Fruit fly (Drosophila melanogaster) whole organism: Measurements from ENCODE around the gene CG31269.

ENCODE experiments used
- Dll ChIP-seq: fragments of >200 bp; optimal IDR thresholded peaks from 2 replicates; lab custom pipeline; 2017
- EcR ChIP-seq, 2 experiments: fragments of >200 bp; optimal IDR thresholded peaks; 2 replicates each; lab custom pipeline; 2017; ENCODE audit warnings: missing biosample characterization in 2 of 2, missing genetic modification characterization in 2 of 2, missing genetic modification reagents in 2 of 2
- pan ChIP-seq: fragments of >200 bp; optimal IDR thresholded peaks from 2 replicates; lab custom pipeline; 2017
- psq ChIP-seq: fragments of >200 bp; optimal IDR thresholded peaks from 2 replicates; lab custom pipeline; 2017
- usp ChIP-seq: fragments of >200 bp; optimal IDR thresholded peaks from 2 replicates; lab custom pipeline; 2017; ENCODE audit warnings: missing biosample characterization, missing genetic modification characterization, mixed read lengths

DNA sequence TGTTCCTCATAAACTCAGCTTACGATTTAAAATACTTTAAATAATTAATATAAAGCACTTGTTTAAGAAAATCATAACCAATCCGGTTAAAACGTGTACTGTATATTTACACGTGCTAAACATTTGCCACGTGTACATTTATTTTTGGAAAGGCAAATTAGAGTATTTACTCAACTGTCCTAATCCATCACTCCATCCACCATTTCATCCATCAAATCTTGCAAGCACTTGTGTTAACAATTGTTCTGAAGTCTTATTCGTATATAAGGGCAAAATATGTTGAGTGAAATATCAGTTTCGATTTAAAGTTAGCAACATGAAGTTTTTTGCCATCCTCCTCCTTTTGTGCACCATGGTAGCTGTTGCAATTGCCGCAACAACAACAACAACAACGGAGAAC, 5.6 kb upstream of the CG31269 start, which contains the start of gene CG42779:
- no peak for TF ChIP-seq EcR (GFP tag; optimal IDR thresholded peaks at IDR 0.05; lab: Kevin White, UChicago)
- TF ChIP-seq psq (lab: Kevin White, UChicago), result no peak
- TF ChIP-seq usp (GFP tag; lab: Kevin White, UChicago), result no peak
- TF ChIP-seq Dll (lab: Kevin White, UChicago), result no peak
- TF ChIP-seq pan (lab: Kevin White, UChicago), result no peak
